Worm (Caenorhabditis elegans) whole organism, midembryonic: ENCODE data around the gene hmg-11.

Source experiments
- T22C8.4 ChIP-seq: fragments of 200-800 bp; sonication (Bioruptor generic); IDR thresholded peaks from 2 replicates; pipeline ENCODE4 v1.3.6; 2022; ENCODE audit warnings: missing genetic modification characterization, missing compliant biosample characterization
- cog-1 ChIP-seq: sonication (generic microtip); optimal IDR thresholded peaks from 2 replicates; lab custom pipeline; 2016; ENCODE audit warnings: missing genetic modification characterization, missing compliant biosample characterization
- flt-1 ChIP-seq: fragments of 200-800 bp; sonication (Bioruptor generic); IDR thresholded peaks from 2 replicates; pipeline ENCODE4 v1.3.6; 2022; ENCODE audit warnings: missing genetic modification characterization, missing compliant biosample characterization
- klf-2 ChIP-seq: fragments of 200-800 bp; sonication (Bioruptor generic); conservative IDR thresholded peaks from 2 replicates; pipeline ENCODE4 v1.3.6; 2022; ENCODE audit warnings: missing genetic modification reagents, missing genetic modification characterization, missing compliant biosample characterization
- med-1 ChIP-seq: sonication (generic microtip); optimal IDR thresholded peaks from 2 replicates; lab custom pipeline; 2017; ENCODE audit warnings: missing genetic modification characterization, mild to moderate bottlenecking, missing compliant biosample characterization, antibody characterized with exemption, missing genetic modification reagents; ENCODE audit not compliant: insufficient read depth
- ref-1 ChIP-seq: fragments of 200-800 bp; sonication (Bioruptor generic); conservative IDR thresholded peaks from 2 replicates; pipeline ENCODE4 v1.3.6; 2022; ENCODE audit warnings: missing genetic modification reagents, missing genetic modification characterization, missing compliant biosample characterization
- tab-1 ChIP-seq: fragments of 200-800 bp; sonication (Bioruptor generic); IDR thresholded peaks from 2 replicates; pipeline ENCODE4 v1.3.6; 2022; ENCODE audit warnings: missing genetic modification characterization, missing compliant biosample characterization
- ztf-23 ChIP-seq: fragments of 200-800 bp; sonication (Bioruptor generic); IDR thresholded peaks from 2 replicates; pipeline ENCODE4 v1.3.6; 2022; ENCODE audit warnings: missing genetic modification reagents, missing genetic modification characterization, missing compliant biosample characterization
- ztf-29 ChIP-seq: fragments of 200-800 bp; sonication (Bioruptor generic); IDR thresholded peaks from 2 replicates; pipeline ENCODE4 v1.3.6; 2022; ENCODE audit warnings: missing genetic modification reagents, missing genetic modification characterization, missing compliant biosample characterization

- TF ChIP-seq T22C8.4 (GFP tag; lab: Robert Waterston, UW) (no peak), cog-1 (tag; lab: Kevin White, UChicago) (no peak), klf-2 (no peak), ztf-23 (GFP tag; lab: Robert Waterston, UW) (no peak), med-1 (no peak), ref-1 (GFP tag; lab: Robert Waterston, UW) (no peak), flt-1 (GFP tag; lab: Robert Waterston, UW) (no peak), tab-1 (GFP tag; lab: Robert Waterston, UW) (no peak), ztf-29 (GFP tag; lab: Robert Waterston, UW) (no peak)
Observed at ce11 chrII:4667572-4667971, 5.3 kb upstream of the hmg-11 start, which contains the start of gene fut-5.
